Worm (Caenorhabditis elegans): ENCODE results near the gene C44H9.7.

The C44H9.7 gene

DNA sequence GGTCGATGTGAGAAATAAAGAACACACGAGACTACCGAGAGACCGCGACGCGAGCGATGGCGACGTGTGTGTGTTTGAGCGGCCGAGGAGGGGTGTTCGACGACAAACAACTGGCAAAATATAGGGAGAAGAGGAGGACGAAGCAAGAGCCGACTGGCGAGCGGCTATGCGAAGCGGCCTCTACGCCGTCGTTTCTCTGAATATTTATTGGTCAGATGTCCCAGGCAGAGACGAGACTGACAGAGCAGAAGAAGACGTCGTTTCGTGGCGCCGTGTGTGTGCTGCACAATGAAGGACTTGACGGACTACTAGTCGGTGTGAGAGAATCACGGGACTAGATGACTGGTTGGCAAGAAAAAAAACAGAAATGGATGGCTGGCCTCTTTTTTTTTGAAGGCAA lies 35.5 kb downstream of the C44H9.7 start (continued):
- TF ChIP-seq ZK546.5 (tag; optimal IDR thresholded peaks at IDR 0.05): no peak
- peak; percentile 35 for TF ChIP-seq crh-2 (tag; optimal IDR thresholded peaks at IDR 0.05)
- TF ChIP-seq ceh-16 (tag; optimal IDR thresholded peaks at IDR 0.05): no peak
- no peak for TF ChIP-seq gmeb-1 (tag; optimal IDR thresholded peaks at IDR 0.05)
- TF ChIP-seq lin-13 (GFP tag; optimal IDR thresholded peaks at IDR 0.05): no peak
- TF ChIP-seq dmd-4 (tag; optimal IDR thresholded peaks at IDR 0.05): no peak
- TF ChIP-seq ama-1 (optimal IDR thresholded peaks at IDR 0.05): no peak
- no peak for TF ChIP-seq unc-62 (GFP tag; optimal IDR thresholded peaks at IDR 0.05)
- TF ChIP-seq blmp-1 (tag; optimal IDR thresholded peaks at IDR 0.05; ENCODE audit: insufficient read depth): no peak
- TF ChIP-seq R02D3.7 (tag; optimal IDR thresholded peaks at IDR 0.05): no peak
- TF ChIP-seq nhr-12 (tag; optimal IDR thresholded peaks at IDR 0.05): no peak
- no peak for TF ChIP-seq lin-39 (tag; optimal IDR thresholded peaks at IDR 0.05)
- TF ChIP-seq F13H6.1 (tag; optimal IDR thresholded peaks at IDR 0.05): peak; percentile 35
- peak; percentile 80 for TF ChIP-seq lin-11 (tag; optimal IDR thresholded peaks at IDR 0.05)
- TF ChIP-seq Y55F3AM.14 (GFP tag; optimal IDR thresholded peaks at IDR 0.05): no peak
- TF ChIP-seq snpc-4 (tag; optimal IDR thresholded peaks at IDR 0.05): peak; percentile 24
- TF ChIP-seq unc-55 (GFP tag; optimal IDR thresholded peaks at IDR 0.05): peak; percentile 29
- TF ChIP-seq fos-1 (tag; optimal IDR thresholded peaks at IDR 0.05): no peak
- no peak for TF ChIP-seq aly-2 (tag; optimal IDR thresholded peaks at IDR 0.05)

- TF ChIP-seq sem-4 (tag; optimal IDR thresholded peaks at IDR 0.05) (no peak), lsy-2 (tag; optimal IDR thresholded peaks at IDR 0.05) (no peak)
These were observed 36.2 kb downstream of the C44H9.7 start for ce11 chrV:12818486-12818885.

ce11 chrV:12816672-12817071 lies 38.0 kb downstream of the C44H9.7 start:
- TF ChIP-seq sem-4 (tag; optimal IDR thresholded peaks at IDR 0.05): peak; percentile 19
- peak; percentile 10 for TF ChIP-seq ztf-4 (tag; optimal IDR thresholded peaks at IDR 0.05)
- TF ChIP-seq nhr-237 (tag; optimal IDR thresholded peaks at IDR 0.05): no peak

ce11 chrV:12815386-12815785 lies 39.3 kb downstream of the C44H9.7 start:
- no peak for TF ChIP-seq ama-1 (optimal IDR thresholded peaks at IDR 0.05)
- no peak for TF ChIP-seq aly-2 (tag; optimal IDR thresholded peaks at IDR 0.05)
- no peak for TF ChIP-seq mab-5 (tag; optimal IDR thresholded peaks at IDR 0.05)
- TF ChIP-seq C34F6.9 (tag; optimal IDR thresholded peaks at IDR 0.05): no peak
- no peak for TF ChIP-seq mdl-1 (tag; optimal IDR thresholded peaks at IDR 0.05)
- no peak for TF ChIP-seq ceh-16 (tag; optimal IDR thresholded peaks at IDR 0.05)
- no peak for TF ChIP-seq Y55F3AM.14 (GFP tag; optimal IDR thresholded peaks at IDR 0.05)
- no peak for TF ChIP-seq egl-27 (tag; optimal IDR thresholded peaks at IDR 0.05)
- TF ChIP-seq nhr-129 (tag; optimal IDR thresholded peaks at IDR 0.05): no peak
- TF ChIP-seq ceh-82 (tag; optimal IDR thresholded peaks at IDR 0.05): no peak
- TF ChIP-seq nhr-11 (tag; optimal IDR thresholded peaks at IDR 0.05): no peak
- no peak for TF ChIP-seq blmp-1 (tag; optimal IDR thresholded peaks at IDR 0.05; ENCODE audit: insufficient read depth)
- TF ChIP-seq nhr-237 (tag; optimal IDR thresholded peaks at IDR 0.05): no peak
- TF ChIP-seq nhr-77 (tag; optimal IDR thresholded peaks at IDR 0.05): no peak
- TF ChIP-seq crh-2 (tag; optimal IDR thresholded peaks at IDR 0.05): no peak

- no peak for TF ChIP-seq nhr-23 (tag; optimal IDR thresholded peaks at IDR 0.05)
- TF ChIP-seq blmp-1 (tag; optimal IDR thresholded peaks at IDR 0.05; ENCODE audit: insufficient read depth): no peak
- TF ChIP-seq skn-1 (tag; optimal IDR thresholded peaks at IDR 0.05): no peak
- peak; percentile 12 for TF ChIP-seq gmeb-1 (tag; optimal IDR thresholded peaks at IDR 0.05)
- TF ChIP-seq crh-2 (tag; optimal IDR thresholded peaks at IDR 0.05): peak; percentile 7
- TF ChIP-seq lin-11 (tag; optimal IDR thresholded peaks at IDR 0.05): peak; percentile 77
- TF ChIP-seq aly-2 (tag; optimal IDR thresholded peaks at IDR 0.05): no peak
- TF ChIP-seq Y55F3AM.14 (GFP tag; optimal IDR thresholded peaks at IDR 0.05): peak; percentile 69
- no peak for TF ChIP-seq alr-1 (tag; optimal IDR thresholded peaks at IDR 0.05)
- TF ChIP-seq nhr-11 (tag; optimal IDR thresholded peaks at IDR 0.05): no peak
- no peak for TF ChIP-seq ztf-1 (GFP tag; conservative IDR thresholded peaks at IDR 0.05)
- peak; percentile 64 for TF ChIP-seq egl-27 (tag; optimal IDR thresholded peaks at IDR 0.05)
- TF ChIP-seq nhr-6 (tag; optimal IDR thresholded peaks at IDR 0.05): no peak
- TF ChIP-seq C34F6.9 (tag; optimal IDR thresholded peaks at IDR 0.05): peak; percentile 88
- TF ChIP-seq nhr-21 (tag; optimal IDR thresholded peaks at IDR 0.05): no peak
- no peak for TF ChIP-seq nhr-12 (tag; optimal IDR thresholded peaks at IDR 0.05)
- TF ChIP-seq ceh-16 (tag; optimal IDR thresholded peaks at IDR 0.05): no peak
- peak; percentile 86 for TF ChIP-seq mab-5 (tag; optimal IDR thresholded peaks at IDR 0.05)
- peak; percentile 14 to 65 for TF ChIP-seq mdl-1 (tag; optimal IDR thresholded peaks at IDR 0.05)
- TF ChIP-seq lin-13 (GFP tag; optimal IDR thresholded peaks at IDR 0.05): peak; percentile 40
- peak; percentile 63 for TF ChIP-seq ztf-4 (tag; optimal IDR thresholded peaks at IDR 0.05)
- TF ChIP-seq elt-1 (tag; optimal IDR thresholded peaks at IDR 0.05): no peak
- no peak for TF ChIP-seq ceh-82 (tag; optimal IDR thresholded peaks at IDR 0.05)
- TF ChIP-seq unc-39 (tag; optimal IDR thresholded peaks at IDR 0.05): peak; percentile 4
- peak; percentile 42 for TF ChIP-seq unc-55 (GFP tag; optimal IDR thresholded peaks at IDR 0.05)
- TF ChIP-seq F13H6.1 (tag; optimal IDR thresholded peaks at IDR 0.05): peak; percentile 91
- no peak for TF ChIP-seq mbf-1 (tag; optimal IDR thresholded peaks at IDR 0.05)
- TF ChIP-seq sma-9 (GFP tag; optimal IDR thresholded peaks at IDR 0.05): peak; percentile 87
- TF ChIP-seq sma-9 (tag; optimal IDR thresholded peaks at IDR 0.05): no peak
- no peak for TF ChIP-seq peb-1 (tag; optimal IDR thresholded peaks at IDR 0.05)
- TF ChIP-seq snpc-4 (tag; optimal IDR thresholded peaks at IDR 0.05): peak; percentile 55
- TF ChIP-seq ama-1 (optimal IDR thresholded peaks at IDR 0.05): no peak
- peak; percentile 40 for TF ChIP-seq zag-1 (tag; optimal IDR thresholded peaks at IDR 0.05)
- TF ChIP-seq sem-4 (tag; optimal IDR thresholded peaks at IDR 0.05): peak; percentile 60
These were observed 40.2 kb downstream of the C44H9.7 start for ce11 chrV:12814481-12814882.
